Fruit fly (Drosophila melanogaster) whole organism: ENCODE data around the gene Semp1.

ENCODE experiments used
- Dll ChIP-seq: fragments of >200 bp; optimal IDR thresholded peaks from 2 replicates; lab custom pipeline; 2017
- EcR ChIP-seq, 2 experiments: fragments of >200 bp; optimal IDR thresholded peaks; 2 replicates each; lab custom pipeline; 2017; ENCODE audit warnings: missing biosample characterization in 2 of 2, missing genetic modification characterization in 2 of 2, missing genetic modification reagents in 2 of 2
- pan ChIP-seq: fragments of >200 bp; optimal IDR thresholded peaks from 2 replicates; lab custom pipeline; 2017
- psq ChIP-seq: fragments of >200 bp; optimal IDR thresholded peaks from 2 replicates; lab custom pipeline; 2017
- usp ChIP-seq: fragments of >200 bp; optimal IDR thresholded peaks from 2 replicates; lab custom pipeline; 2017; ENCODE audit warnings: missing biosample characterization, missing genetic modification characterization, mixed read lengths

DNA sequence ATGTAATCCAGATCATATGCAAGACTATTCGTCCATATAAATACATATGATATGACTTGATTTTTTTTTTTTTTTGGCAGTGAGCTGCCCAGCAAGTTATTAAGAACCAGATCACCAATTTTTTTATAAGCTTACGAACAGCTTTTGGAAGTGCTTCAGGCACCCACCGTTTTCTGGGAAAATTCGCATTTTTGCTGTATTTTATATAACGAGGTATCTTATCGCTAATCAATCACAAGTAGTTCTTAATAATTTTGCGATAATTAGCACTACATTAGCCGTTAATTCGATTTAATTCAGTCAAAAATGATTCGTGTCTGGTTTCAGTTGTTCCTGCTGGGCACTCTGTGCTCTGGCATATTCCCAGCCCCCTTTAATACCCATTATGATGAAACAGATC lies 15.2 kb upstream of the Semp1 start, which contains the start of gene CG7631:
- TF ChIP-seq EcR (GFP tag; optimal IDR thresholded peaks at IDR 0.05; lab: Kevin White, UChicago): no peak
- TF ChIP-seq Dll (lab: Kevin White, UChicago): no peak
- TF ChIP-seq pan: no peak
- TF ChIP-seq psq: no peak
- no peak for TF ChIP-seq usp (GFP tag; lab: Kevin White, UChicago)
